Fruit fly (Drosophila melanogaster) whole organism, adult: Measurements from ENCODE around the gene GstZ2.

Source experiments
- CG11617 ChIP-seq: fragments of 200-800 bp; sonication (Bioruptor generic); optimal IDR thresholded peaks from 2 replicates; lab custom pipeline; 2017; ENCODE audit warnings: mild to moderate bottlenecking, missing biosample characterization, missing genetic modification reagents, missing genetic modification characterization
- CG12768 ChIP-seq: fragments of 200-800 bp; sonication (Bioruptor generic); optimal IDR thresholded peaks from 2 replicates; lab custom pipeline; 2017; ENCODE audit warnings: missing biosample characterization, missing genetic modification characterization, mild to moderate bottlenecking, moderate library complexity, missing genetic modification reagents
- CG14711 ChIP-seq: fragments of 200-800 bp; sonication (Bioruptor generic); optimal IDR thresholded peaks from 2 replicates; lab custom pipeline; 2018; ENCODE audit warnings: missing biosample characterization, mild to moderate bottlenecking, missing genetic modification characterization, moderate library complexity
- CG1620 ChIP-seq: fragments of 200-800 bp; sonication (Bioruptor generic); optimal IDR thresholded peaks from 2 replicates; lab custom pipeline; 2016; ENCODE audit warnings: missing biosample characterization, missing genetic modification characterization
- CG33017 ChIP-seq: fragments of 200-800 bp; sonication (Bioruptor generic); optimal IDR thresholded peaks from 2 replicates; lab custom pipeline; 2018; ENCODE audit warnings: missing biosample characterization, mild to moderate bottlenecking, missing genetic modification characterization, moderate library complexity
- CG5204 ChIP-seq: fragments of 200-800 bp; sonication (Bioruptor generic); optimal IDR thresholded peaks from 2 replicates; lab custom pipeline; 2016; ENCODE audit warnings: missing biosample characterization, missing genetic modification characterization
- CG7045 ChIP-seq: fragments of 200-800 bp; sonication (Bioruptor generic); optimal IDR thresholded peaks from 2 replicates; lab custom pipeline; 2017; ENCODE audit warnings: missing biosample characterization, mild to moderate bottlenecking, missing genetic modification characterization
- CG7101 ChIP-seq: fragments of 200-800 bp; sonication (Bioruptor generic); optimal IDR thresholded peaks from 2 replicates; lab custom pipeline; 2018; ENCODE audit warnings: missing biosample characterization, mild to moderate bottlenecking, missing genetic modification characterization, moderate library complexity
- Clk ChIP-seq: fragments of 200-800 bp; sonication (Bioruptor generic); optimal IDR thresholded peaks from 2 replicates; lab custom pipeline; 2017; ENCODE audit warnings: missing biosample characterization, missing genetic modification characterization
- Crg-1 ChIP-seq: fragments of 200-800 bp; sonication (Bioruptor generic); optimal IDR thresholded peaks from 2 replicates; lab custom pipeline; 2016; ENCODE audit warnings: missing biosample characterization, missing genetic modification characterization
- Hr96 ChIP-seq: fragments of 200-800 bp; sonication (Bioruptor generic); optimal IDR thresholded peaks from 2 replicates; lab custom pipeline; 2016; ENCODE audit warnings: missing biosample characterization, missing genetic modification characterization
- Mnt ChIP-seq: fragments of 200-800 bp; sonication (Bioruptor generic); optimal IDR thresholded peaks from 2 replicates; lab custom pipeline; 2016; ENCODE audit warnings: missing biosample characterization, mild to moderate bottlenecking, missing genetic modification characterization
- bab1 ChIP-seq: fragments of 200-800 bp; sonication (Bioruptor generic); optimal IDR thresholded peaks from 3 replicates; lab custom pipeline; 2019; ENCODE audit warnings: missing biosample characterization, mild to moderate bottlenecking, missing genetic modification characterization, moderate library complexity
- cic ChIP-seq: fragments of 200-800 bp; sonication (Bioruptor generic); optimal IDR thresholded peaks from 2 replicates; lab custom pipeline; 2017; ENCODE audit warnings: missing biosample characterization, mild to moderate bottlenecking, missing genetic modification characterization, moderate library complexity
- cnc ChIP-seq, 2 experiments: fragments of >200 bp; optimal IDR thresholded peaks; 2 replicates each; lab custom pipeline; 2017
- kay ChIP-seq: fragments of 200-800 bp; sonication (Bioruptor generic); peaks from one replicate; lab custom pipeline; 2016; ENCODE audit warnings: missing biosample characterization, missing genetic modification characterization, borderline replicate concordance
- ovo ChIP-seq: fragments of 200-800 bp; sonication (Bioruptor generic); optimal IDR thresholded peaks from 2 replicates; lab custom pipeline; 2016; ENCODE audit warnings: missing biosample characterization, missing genetic modification characterization
- pad ChIP-seq: fragments of 200-800 bp; sonication (Bioruptor generic); optimal IDR thresholded peaks from 3 replicates; lab custom pipeline; 2017; ENCODE audit warnings: missing biosample characterization, missing genetic modification characterization, mild to moderate bottlenecking, moderate library complexity, missing genetic modification reagents
- tj ChIP-seq: fragments of 200-800 bp; sonication (Bioruptor generic); optimal IDR thresholded peaks from 3 replicates; lab custom pipeline; 2017; ENCODE audit warnings: missing biosample characterization, mild to moderate bottlenecking, missing genetic modification characterization, moderate library complexity
- toe ChIP-seq: fragments of 200-800 bp; sonication (Bioruptor generic); optimal IDR thresholded peaks from 2 replicates; lab custom pipeline; 2016; ENCODE audit warnings: missing biosample characterization, missing genetic modification characterization

The GstZ2 gene

dm6 chr3R:9418373-9419299 lies 41.8 kb downstream of the GstZ2 start:
- TF ChIP-seq kay (GFP tag; lab: Kevin White, UChicago) = peak; percentile 73
- no peak for TF ChIP-seq ovo (GFP tag; lab: Kevin White, UChicago)
- TF ChIP-seq tj = peak; percentile 56

dm6 chr3R:9417577-9418334 lies 42.7 kb downstream of the GstZ2 start, which contains the start of gene ps:
Gene ps, plus strand, starts transcription at chr3R:9417940.
- TF ChIP-seq kay (GFP tag; lab: Kevin White, UChicago) = no peak
- TF ChIP-seq Clk (GFP tag; lab: Kevin White, UChicago) = no peak
- peak; percentile 71 for TF ChIP-seq tj
- TF ChIP-seq CG33017 = peak; percentile 30
- no peak for TF ChIP-seq CG7101 (tag; lab: Kevin White, UChicago)
- no peak for TF ChIP-seq ovo (GFP tag; lab: Kevin White, UChicago)
- peak; percentile 19 for TF ChIP-seq bab1
- no peak for TF ChIP-seq Crg-1
- peak; percentile 43 for TF ChIP-seq CG7045 (GFP tag; lab: Kevin White, UChicago)
- no peak for TF ChIP-seq cnc (optimal IDR thresholded peaks at IDR 0.05; lab: Kevin White, UChicago)
- TF ChIP-seq pad = peak; percentile 6
- no peak for TF ChIP-seq CG5204 (GFP tag; lab: Kevin White, UChicago)
- no peak for TF ChIP-seq CG1620 (GFP tag; lab: Kevin White, UChicago)
- peak; percentile 2 for TF ChIP-seq CG12768
- TF ChIP-seq CG11617 = peak; percentile 40
- no peak for TF ChIP-seq Hr96
- no peak for TF ChIP-seq CG14711 (tag; lab: Kevin White, UChicago)
- TF ChIP-seq Mnt = peak; percentile 77
- TF ChIP-seq toe = no peak
- peak; percentile 57 for TF ChIP-seq cic (GFP tag; lab: Kevin White, UChicago)

dm6 chr3R:9416951-9417350 lies 43.5 kb downstream of the GstZ2 start:
- no peak for TF ChIP-seq CG7101 (tag; lab: Kevin White, UChicago)
- peak; percentile 77 for TF ChIP-seq kay (GFP tag; lab: Kevin White, UChicago)

dm6 chr3R:9411928-9412640 lies 48.4 kb downstream of the GstZ2 start, which contains the start of the genes Task7 and alpha-Man-IIa:
Gene Task7, minus strand, starts transcription at chr3R:9412293.
Gene alpha-Man-IIa, plus strand, starts transcription at chr3R:9412548.
- TF ChIP-seq tj = no peak
- peak; percentile 80 for TF ChIP-seq ovo (GFP tag; lab: Kevin White, UChicago)
- TF ChIP-seq cnc (optimal IDR thresholded peaks at IDR 0.05; lab: Kevin White, UChicago) = no peak
- TF ChIP-seq toe = no peak
- no peak for TF ChIP-seq CG7045 (GFP tag; lab: Kevin White, UChicago)
- no peak for TF ChIP-seq CG7101 (tag; lab: Kevin White, UChicago)

- TF ChIP-seq Crg-1 (no peak), toe (no peak), tj (no peak), Hr96 (no peak), cic (GFP tag; lab: Kevin White, UChicago) (no peak), CG12768 (no peak), CG7045 (GFP tag; lab: Kevin White, UChicago) (no peak), Mnt (no peak), CG33017 (no peak), CG11617 (no peak), CG1620 (GFP tag; lab: Kevin White, UChicago) (no peak), pad (no peak), cnc (optimal IDR thresholded peaks at IDR 0.05; lab: Kevin White, UChicago) (no peak), ovo (GFP tag; lab: Kevin White, UChicago) (no peak), Clk (GFP tag; lab: Kevin White, UChicago) (no peak), kay (GFP tag; lab: Kevin White, UChicago) (no peak)
Observed at dm6 chr3R:9410182-9410581, 50.3 kb downstream of the GstZ2 start, which contains the start of gene betaTub85D. Gene betaTub85D, minus strand, starts transcription at chr3R:9410282.

- TF ChIP-seq CG1620 (GFP tag; lab: Kevin White, UChicago) = no peak
- no peak for TF ChIP-seq CG33017
- no peak for TF ChIP-seq CG7101 (tag; lab: Kevin White, UChicago)
- no peak for TF ChIP-seq CG14711 (tag; lab: Kevin White, UChicago)
- TF ChIP-seq Clk (GFP tag; lab: Kevin White, UChicago) = no peak
- no peak for TF ChIP-seq Mnt
- no peak for TF ChIP-seq bab1
- TF ChIP-seq tj = no peak
- no peak for TF ChIP-seq Hr96
- TF ChIP-seq kay (GFP tag; lab: Kevin White, UChicago) = no peak
- TF ChIP-seq cic (GFP tag; lab: Kevin White, UChicago) = no peak
- no peak for TF ChIP-seq toe
- no peak for TF ChIP-seq CG12768
- TF ChIP-seq Crg-1 = no peak
- TF ChIP-seq CG5204 (GFP tag; lab: Kevin White, UChicago) = no peak
- no peak for TF ChIP-seq pad
- no peak for TF ChIP-seq ovo (GFP tag; lab: Kevin White, UChicago)
- no peak for TF ChIP-seq CG11617
- no peak for TF ChIP-seq CG7045 (GFP tag; lab: Kevin White, UChicago)
- no peak for TF ChIP-seq cnc (optimal IDR thresholded peaks at IDR 0.05; lab: Kevin White, UChicago)
Observed at dm6 chr3R:9408069-9408468, 52.4 kb downstream of the GstZ2 start, which contains the start of gene CG44261. Gene CG44261, minus strand, starts transcription at chr3R:9408169.
